Worm (Caenorhabditis elegans): ENCODE measurements around the gene Y57A10A.27.
A peak's percentile ranks its signal among the peaks of the same experiment; 100 is the strongest.

Gene Y57A10A.27

DNA sequence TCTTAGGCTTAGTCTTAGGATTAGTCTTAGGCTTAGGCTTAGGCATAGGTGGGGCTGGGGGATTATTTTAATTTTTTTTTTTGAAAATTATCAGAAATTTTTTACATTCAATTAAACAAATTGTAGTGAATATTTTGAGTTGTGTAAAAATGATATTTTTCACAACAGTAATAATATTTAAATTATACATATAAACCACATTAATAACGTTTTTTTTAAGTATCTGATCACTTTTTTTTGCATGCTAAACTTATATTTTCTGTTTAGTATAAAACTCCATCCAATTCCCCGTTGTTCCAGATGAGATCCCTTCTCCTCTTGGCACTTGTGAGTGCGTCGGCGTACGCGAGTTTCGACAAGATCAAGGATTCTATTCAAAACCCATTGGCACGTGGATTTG is 34.8 kb downstream of the Y57A10A.27 start, which contains the start of gene txdc-12.1:
Gene txdc-12.1 (plus strand): TSS at position 301 of the 400 bp plus-strand sequence.
- TF ChIP-seq ztf-29 (GFP tag; IDR thresholded peaks at IDR 0.05) = no peak
- no peak for TF ChIP-seq flt-1 (GFP tag; IDR thresholded peaks at IDR 0.05)
- TF ChIP-seq ztf-23 (GFP tag; IDR thresholded peaks at IDR 0.05) = no peak
- TF ChIP-seq T22C8.4 (GFP tag; IDR thresholded peaks at IDR 0.05) = no peak
- no peak for TF ChIP-seq tab-1 (GFP tag; IDR thresholded peaks at IDR 0.05)

- TF ChIP-seq med-1 (GFP tag; optimal IDR thresholded peaks at IDR 0.05; ENCODE audit: insufficient read depth) = no peak
Observed at ce11 chrII:12239449-12239848, 35.4 kb downstream of the Y57A10A.27 start.

DNA sequence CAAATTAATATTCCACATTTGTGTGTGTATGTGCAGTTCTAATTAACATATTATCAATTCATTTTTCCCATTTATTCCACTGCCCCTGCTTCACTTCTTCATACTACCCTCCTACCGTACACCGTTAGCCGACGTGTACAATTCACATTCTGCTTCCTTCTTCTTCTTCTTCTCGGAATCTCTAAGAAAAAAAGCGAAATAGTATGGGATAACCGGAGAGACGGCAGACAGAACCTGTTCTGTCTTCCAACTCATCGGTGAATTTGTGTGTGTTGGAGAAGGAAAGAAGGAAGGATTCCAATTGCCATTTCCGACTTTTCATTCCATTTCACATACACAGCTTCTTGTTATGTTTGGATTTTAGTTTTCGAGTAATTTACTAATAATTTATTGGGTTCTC is 37.3 kb downstream of the Y57A10A.27 start:
- TF ChIP-seq cog-1 (tag; optimal IDR thresholded peaks at IDR 0.05) (no peak), tab-1 (GFP tag; IDR thresholded peaks at IDR 0.05) (no peak), klf-2 (GFP tag; conservative IDR thresholded peaks at IDR 0.05) (no peak), T22C8.4 (GFP tag; IDR thresholded peaks at IDR 0.05) (no peak)

DNA sequence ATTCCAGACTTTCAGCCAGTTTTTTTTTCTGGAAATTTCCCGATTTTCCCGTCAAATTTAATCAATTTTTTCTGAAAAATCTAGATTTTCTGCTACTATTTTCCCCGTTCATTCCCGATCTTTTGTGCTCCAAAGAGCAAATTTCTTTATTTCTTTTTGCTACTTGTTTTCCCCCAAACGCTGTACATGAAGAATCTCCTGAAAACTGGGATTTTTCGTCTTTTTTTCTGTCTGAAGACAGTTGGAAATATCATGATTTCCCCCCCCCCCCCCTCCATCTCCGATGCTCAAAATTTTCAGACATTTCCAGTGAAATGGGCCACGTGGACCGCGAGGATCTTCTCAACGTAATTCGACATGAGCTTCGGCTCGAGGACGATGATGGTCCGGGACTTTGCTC is 46.8 kb downstream of the Y57A10A.27 start, which contains the start of gene sinh-1:
Gene sinh-1 (plus strand): TSS at position 301 of the 400 bp plus-strand sequence.
- TF ChIP-seq flt-1 (GFP tag; IDR thresholded peaks at IDR 0.05) = no peak

DNA sequence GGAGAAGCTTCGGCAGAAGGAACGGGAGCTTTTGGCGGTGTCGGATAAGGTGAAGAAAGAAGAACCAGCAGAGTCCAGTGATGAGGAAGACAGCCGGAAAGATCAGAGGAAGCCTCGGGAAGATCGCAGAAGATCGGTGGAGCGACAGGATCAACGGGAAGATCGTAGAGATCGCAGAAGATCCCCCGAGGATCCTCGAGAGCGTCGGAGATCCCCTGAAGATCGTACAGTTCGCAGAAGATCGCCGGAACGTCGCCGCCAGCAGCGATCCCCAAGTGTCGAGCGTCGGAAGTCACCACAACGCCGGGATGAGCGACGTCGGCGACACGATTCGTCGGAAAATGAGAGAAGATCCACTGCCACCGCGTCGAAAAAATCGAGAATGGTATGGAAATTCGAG is 48.7 kb downstream of the Y57A10A.27 start:
- no peak for TF ChIP-seq med-1 (GFP tag; optimal IDR thresholded peaks at IDR 0.05; ENCODE audit: insufficient read depth)
- no peak for TF ChIP-seq cog-1 (tag; optimal IDR thresholded peaks at IDR 0.05)
- TF ChIP-seq T22C8.4 (GFP tag; IDR thresholded peaks at IDR 0.05) = no peak
- TF ChIP-seq flt-1 (GFP tag; IDR thresholded peaks at IDR 0.05) = no peak
- TF ChIP-seq ref-1 (GFP tag; conservative IDR thresholded peaks at IDR 0.05) = no peak
- no peak for TF ChIP-seq klf-2 (GFP tag; conservative IDR thresholded peaks at IDR 0.05)
- TF ChIP-seq tab-1 (GFP tag; IDR thresholded peaks at IDR 0.05) = no peak
- no peak for TF ChIP-seq ztf-23 (GFP tag; IDR thresholded peaks at IDR 0.05)
- TF ChIP-seq ztf-29 (GFP tag; IDR thresholded peaks at IDR 0.05) = no peak

DNA sequence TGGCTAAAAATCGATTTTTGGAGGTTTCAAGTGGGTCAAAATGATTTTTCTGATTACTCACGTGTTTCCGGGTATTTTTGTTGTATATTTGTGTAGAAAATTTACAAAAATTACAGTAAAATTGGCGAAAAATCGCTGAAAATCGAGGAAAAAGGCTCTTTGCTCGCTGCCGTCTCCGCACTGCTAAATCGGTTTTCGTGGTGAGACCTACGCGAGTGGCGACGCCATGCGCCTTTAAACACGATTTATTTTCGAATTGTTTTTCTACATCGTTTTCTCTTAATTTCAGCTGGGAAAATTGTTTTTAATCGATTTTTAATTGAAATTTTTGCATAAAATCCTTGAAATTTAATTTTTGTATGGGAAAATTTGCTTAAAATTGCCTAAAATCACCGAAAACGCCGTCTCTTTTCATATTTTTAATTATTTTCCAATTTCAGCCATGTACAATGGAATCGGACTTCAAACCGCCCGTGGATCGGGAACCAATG is 49.9 kb downstream of the Y57A10A.27 start, which contains the start of the genes pqn-87 and rsr-2:
Gene pqn-87 (minus strand): TSS at position 171 of the 491 bp plus-strand sequence.
Gene rsr-2 (plus strand): TSS at position 441 of the 491 bp plus-strand sequence.
- TF ChIP-seq med-1 (GFP tag; optimal IDR thresholded peaks at IDR 0.05; ENCODE audit: insufficient read depth) (no peak), ref-1 (GFP tag; conservative IDR thresholded peaks at IDR 0.05) (no peak), ztf-29 (GFP tag; IDR thresholded peaks at IDR 0.05) (no peak), ztf-23 (GFP tag; IDR thresholded peaks at IDR 0.05) (no peak), tab-1 (GFP tag; IDR thresholded peaks at IDR 0.05) (no peak), flt-1 (GFP tag; IDR thresholded peaks at IDR 0.05) (no peak), klf-2 (GFP tag; conservative IDR thresholded peaks at IDR 0.05) (no peak), cog-1 (tag; optimal IDR thresholded peaks at IDR 0.05) (no peak), T22C8.4 (GFP tag; IDR thresholded peaks at IDR 0.05) (no peak)

ce11 chrII:12222524-12222923 is 52.3 kb downstream of the Y57A10A.27 start:
- TF ChIP-seq ref-1 (GFP tag; conservative IDR thresholded peaks at IDR 0.05) = no peak
- TF ChIP-seq cog-1 (tag; optimal IDR thresholded peaks at IDR 0.05) = peak; percentile 61
- TF ChIP-seq tab-1 (GFP tag; IDR thresholded peaks at IDR 0.05) = 0 out of 2 replicates have a peak, but pooled peaks have one; percentile 61
- TF ChIP-seq flt-1 (GFP tag; IDR thresholded peaks at IDR 0.05) = peak; percentile 71; the same call in 1 of the 2 replicates

Measured in whole organism, midembryonic.